Worm (Caenorhabditis elegans) whole organism, early embryonic: ENCODE measurements around the gene W01G7.4.

Experiments
- B0310.2 ChIP-seq: sonication (generic microtip); optimal IDR thresholded peaks from 2 replicates; lab custom pipeline; 2016; ENCODE audit warnings: mild to moderate bottlenecking, missing genetic modification characterization, missing compliant biosample characterization
- F13C5.2 ChIP-seq: sonication (generic microtip); optimal IDR thresholded peaks from 2 replicates; lab custom pipeline; 2017; ENCODE audit warnings: mild to moderate bottlenecking, missing genetic modification characterization, inconsistent platforms, missing compliant biosample characterization
- aly-1 ChIP-seq: sonication (generic microtip); optimal IDR thresholded peaks from 2 replicates; lab custom pipeline; 2016; ENCODE audit warnings: missing genetic modification characterization, missing compliant biosample characterization
- ama-1 ChIP-seq: fragments of 150-350 bp; optimal IDR thresholded peaks from 2 replicates; lab custom pipeline; 2014
- ceh-13 ChIP-seq: fragments of 200-800 bp; sonication (Bioruptor generic); optimal IDR thresholded peaks from 2 replicates; lab custom pipeline; 2018; ENCODE audit warnings: mild to moderate bottlenecking, missing genetic modification characterization, missing compliant biosample characterization
- ceh-36 ChIP-seq: sonication (generic microtip); optimal IDR thresholded peaks from 2 replicates; lab custom pipeline; 2016; ENCODE audit warnings: missing genetic modification characterization, inconsistent platforms, missing compliant biosample characterization
- ets-7 ChIP-seq: sonication (generic microtip); optimal IDR thresholded peaks from 2 replicates; lab custom pipeline; 2016; ENCODE audit warnings: missing genotype, missing genetic modification characterization, missing compliant biosample characterization
- flt-1 ChIP-seq: fragments of 200-800 bp; sonication (Bioruptor generic); IDR thresholded peaks from 2 replicates; pipeline ENCODE4 v1.3.6; 2022; ENCODE audit warnings: missing genetic modification characterization, missing compliant biosample characterization
- hmbx-1 ChIP-seq: sonication (generic microtip); optimal IDR thresholded peaks from 2 replicates; lab custom pipeline; 2016; ENCODE audit warnings: mild to moderate bottlenecking, missing genetic modification characterization, missing compliant biosample characterization
- hmg-4 ChIP-seq: fragments of 200-800 bp; sonication (Bioruptor generic); optimal IDR thresholded peaks from 2 replicates; lab custom pipeline; 2018; ENCODE audit warnings: mild to moderate bottlenecking, missing genetic modification characterization, missing compliant biosample characterization
- hnd-1 ChIP-seq: sonication (generic microtip); optimal IDR thresholded peaks from 2 replicates; lab custom pipeline; 2016; ENCODE audit warnings: missing genetic modification characterization, missing compliant biosample characterization
- pes-1 ChIP-seq: fragments of 200-800 bp; sonication (Bioruptor generic); IDR thresholded peaks from 2 replicates; pipeline ENCODE4 v1.3.6; 2022; ENCODE audit warnings: missing genetic modification reagents, missing genetic modification characterization, missing compliant biosample characterization
- scrt-1 ChIP-seq: fragments of 200-800 bp; sonication (Bioruptor generic); IDR thresholded peaks from 2 replicates; pipeline ENCODE4 v1.3.6; 2022; ENCODE audit warnings: missing genetic modification characterization, missing compliant biosample characterization
- sea-1 ChIP-seq: fragments of 200-800 bp; sonication (Bioruptor generic); conservative IDR thresholded peaks from 2 replicates; pipeline ENCODE4 v1.3.6; 2022; ENCODE audit warnings: missing genetic modification characterization, missing compliant biosample characterization
- tbx-11 ChIP-seq: fragments of 200-800 bp; sonication (Bioruptor generic); IDR thresholded peaks from 2 replicates; pipeline ENCODE4 v1.3.6; 2022; ENCODE audit warnings: missing genetic modification characterization, missing compliant biosample characterization
- tbx-37 ChIP-seq: fragments of 200-800 bp; sonication (Bioruptor generic); conservative IDR thresholded peaks from 2 replicates; pipeline ENCODE4 v1.3.6; 2022; ENCODE audit warnings: missing genetic modification reagents, missing genetic modification characterization, missing compliant biosample characterization
- tra-4 ChIP-seq: sonication (generic microtip); optimal IDR thresholded peaks from 2 replicates; lab custom pipeline; 2017; ENCODE audit warnings: missing genetic modification characterization, missing compliant biosample characterization

The W01G7.4 gene

ce11 chrII:14096814-14097213, 36.3 kb downstream of the W01G7.4 start:
- TF ChIP-seq ets-7 (tag; lab: Kevin White, UChicago) (no peak), aly-1 (tag; lab: Kevin White, UChicago) (peak; percentile 42)

ce11 chrII:14097518-14097917, 37.0 kb downstream of the W01G7.4 start, which contains the start of gene Y39G8C.2:
Y39G8C.2 (minus strand) TSS chrII:14097618.
- no peak for TF ChIP-seq pes-1
- no peak for TF ChIP-seq scrt-1 (GFP tag; lab: Robert Waterston, UW)
- TF ChIP-seq hmg-4 (GFP tag; lab: Kevin White, UChicago): no peak
- TF ChIP-seq tbx-37 (GFP tag; lab: Robert Waterston, UW): no peak
- TF ChIP-seq ceh-36 (tag; lab: Kevin White, UChicago): no peak
- no peak for TF ChIP-seq ets-7 (tag; lab: Kevin White, UChicago)
- no peak for TF ChIP-seq F13C5.2 (tag; lab: Kevin White, UChicago)
- TF ChIP-seq hnd-1 (tag; lab: Kevin White, UChicago): no peak
- no peak for TF ChIP-seq aly-1 (tag; lab: Kevin White, UChicago)
- TF ChIP-seq tbx-11: no peak
- no peak for TF ChIP-seq tra-4 (tag; lab: Kevin White, UChicago)

- no peak for TF ChIP-seq scrt-1 (GFP tag; lab: Robert Waterston, UW)
- no peak for TF ChIP-seq F13C5.2 (tag; lab: Kevin White, UChicago)
- TF ChIP-seq B0310.2 (tag; lab: Kevin White, UChicago): no peak
- no peak for TF ChIP-seq ceh-36 (tag; lab: Kevin White, UChicago)
- TF ChIP-seq hmg-4 (GFP tag; lab: Kevin White, UChicago): no peak
- TF ChIP-seq ceh-13 (GFP tag; lab: Kevin White, UChicago): no peak
- TF ChIP-seq hnd-1 (tag; lab: Kevin White, UChicago): no peak
Observed at ce11 chrII:14098348-14098747, 37.8 kb downstream of the W01G7.4 start.

- TF ChIP-seq tbx-11: no peak
- no peak for TF ChIP-seq aly-1 (tag; lab: Kevin White, UChicago)
- no peak for TF ChIP-seq ama-1
- no peak for TF ChIP-seq hmg-4 (GFP tag; lab: Kevin White, UChicago)
- TF ChIP-seq B0310.2 (tag; lab: Kevin White, UChicago): no peak
- TF ChIP-seq scrt-1 (GFP tag; lab: Robert Waterston, UW): no peak
- TF ChIP-seq tra-4 (tag; lab: Kevin White, UChicago): no peak
- no peak for TF ChIP-seq sea-1 (GFP tag; lab: Robert Waterston, UW)
- no peak for TF ChIP-seq F13C5.2 (tag; lab: Kevin White, UChicago)
- TF ChIP-seq pes-1: no peak
- TF ChIP-seq flt-1 (GFP tag; lab: Robert Waterston, UW): no peak
- no peak for TF ChIP-seq ceh-36 (tag; lab: Kevin White, UChicago)
- no peak for TF ChIP-seq tbx-37 (GFP tag; lab: Robert Waterston, UW)
- TF ChIP-seq ets-7 (tag; lab: Kevin White, UChicago): no peak
- TF ChIP-seq hmbx-1 (tag; lab: Kevin White, UChicago): no peak
- no peak for TF ChIP-seq hnd-1 (tag; lab: Kevin White, UChicago)
- no peak for TF ChIP-seq ceh-13 (GFP tag; lab: Kevin White, UChicago)
Observed at ce11 chrII:14100963-14101362, 40.4 kb downstream of the W01G7.4 start, which contains the start of gene bkip-1. bkip-1 (plus strand) TSS chrII:14101263.

- TF ChIP-seq ets-7 (tag; lab: Kevin White, UChicago) (no peak), ama-1 (no peak), ceh-13 (GFP tag; lab: Kevin White, UChicago) (no peak), tbx-37 (GFP tag; lab: Robert Waterston, UW) (no peak), scrt-1 (GFP tag; lab: Robert Waterston, UW) (no peak), hmg-4 (GFP tag; lab: Kevin White, UChicago) (no peak), hnd-1 (tag; lab: Kevin White, UChicago) (no peak), pes-1 (no peak), B0310.2 (tag; lab: Kevin White, UChicago) (no peak), ceh-36 (tag; lab: Kevin White, UChicago) (no peak), aly-1 (tag; lab: Kevin White, UChicago) (no peak), F13C5.2 (tag; lab: Kevin White, UChicago) (no peak)
Observed at ce11 chrII:14102112-14102511, 41.6 kb downstream of the W01G7.4 start.

- no peak for TF ChIP-seq B0310.2 (tag; lab: Kevin White, UChicago)
- no peak for TF ChIP-seq tbx-11
- no peak for TF ChIP-seq ets-7 (tag; lab: Kevin White, UChicago)
- no peak for TF ChIP-seq aly-1 (tag; lab: Kevin White, UChicago)
- TF ChIP-seq hmg-4 (GFP tag; lab: Kevin White, UChicago): no peak
- no peak for TF ChIP-seq ama-1
- no peak for TF ChIP-seq hmbx-1 (tag; lab: Kevin White, UChicago)
- TF ChIP-seq sea-1 (GFP tag; lab: Robert Waterston, UW): no peak
- TF ChIP-seq ceh-13 (GFP tag; lab: Kevin White, UChicago): no peak
- no peak for TF ChIP-seq F13C5.2 (tag; lab: Kevin White, UChicago)
- TF ChIP-seq hnd-1 (tag; lab: Kevin White, UChicago): no peak
- no peak for TF ChIP-seq tbx-37 (GFP tag; lab: Robert Waterston, UW)
- TF ChIP-seq pes-1: no peak
- TF ChIP-seq flt-1 (GFP tag; lab: Robert Waterston, UW): no peak
Observed at ce11 chrII:14104470-14104869, 43.9 kb downstream of the W01G7.4 start, which contains the start of gene gur-4. gur-4 (plus strand) TSS chrII:14104770.

- TF ChIP-seq tbx-37 (GFP tag; lab: Robert Waterston, UW): no peak
- no peak for TF ChIP-seq flt-1 (GFP tag; lab: Robert Waterston, UW)
- TF ChIP-seq B0310.2 (tag; lab: Kevin White, UChicago): no peak
- no peak for TF ChIP-seq scrt-1 (GFP tag; lab: Robert Waterston, UW)
- TF ChIP-seq F13C5.2 (tag; lab: Kevin White, UChicago): no peak
- TF ChIP-seq hmg-4 (GFP tag; lab: Kevin White, UChicago): no peak
- TF ChIP-seq pes-1: no peak
- TF ChIP-seq tra-4 (tag; lab: Kevin White, UChicago): no peak
- TF ChIP-seq ama-1: no peak
- TF ChIP-seq ceh-13 (GFP tag; lab: Kevin White, UChicago): no peak
- no peak for TF ChIP-seq tbx-11
- TF ChIP-seq sea-1 (GFP tag; lab: Robert Waterston, UW): no peak
- no peak for TF ChIP-seq aly-1 (tag; lab: Kevin White, UChicago)
- TF ChIP-seq ets-7 (tag; lab: Kevin White, UChicago): no peak
- TF ChIP-seq hmbx-1 (tag; lab: Kevin White, UChicago): no peak
- no peak for TF ChIP-seq ceh-36 (tag; lab: Kevin White, UChicago)
- TF ChIP-seq hnd-1 (tag; lab: Kevin White, UChicago): no peak
Observed at ce11 chrII:14106164-14106563, 45.6 kb downstream of the W01G7.4 start.
